Worm (Caenorhabditis elegans): Measurements from ENCODE around the gene nol-6.

ce11 chrII:1444911-1445310, 7.6 kb upstream of the nol-6 start, which contains the start of gene scl-17:
- TF ChIP-seq fos-1 (tag; optimal IDR thresholded peaks at IDR 0.05) (no peak), ZK546.5 (tag; optimal IDR thresholded peaks at IDR 0.05) (no peak), dmd-4 (tag; optimal IDR thresholded peaks at IDR 0.05) (no peak), unc-39 (tag; optimal IDR thresholded peaks at IDR 0.05) (no peak), ztf-4 (tag; optimal IDR thresholded peaks at IDR 0.05) (no peak), nhr-77 (tag; optimal IDR thresholded peaks at IDR 0.05) (no peak), snpc-4 (tag; optimal IDR thresholded peaks at IDR 0.05) (no peak), ama-1 (optimal IDR thresholded peaks at IDR 0.05) (no peak), nhr-237 (tag; optimal IDR thresholded peaks at IDR 0.05) (no peak), sma-3 (GFP tag; optimal IDR thresholded peaks at IDR 0.05) (no peak), alr-1 (tag; optimal IDR thresholded peaks at IDR 0.05) (no peak), unc-62 (GFP tag; optimal IDR thresholded peaks at IDR 0.05) (no peak), ceh-82 (tag; optimal IDR thresholded peaks at IDR 0.05) (no peak), egl-27 (tag; optimal IDR thresholded peaks at IDR 0.05) (no peak)

Measured in whole organism, L2 larva.